Worm (Caenorhabditis elegans): ENCODE data around the gene ttr-14.

DNA sequence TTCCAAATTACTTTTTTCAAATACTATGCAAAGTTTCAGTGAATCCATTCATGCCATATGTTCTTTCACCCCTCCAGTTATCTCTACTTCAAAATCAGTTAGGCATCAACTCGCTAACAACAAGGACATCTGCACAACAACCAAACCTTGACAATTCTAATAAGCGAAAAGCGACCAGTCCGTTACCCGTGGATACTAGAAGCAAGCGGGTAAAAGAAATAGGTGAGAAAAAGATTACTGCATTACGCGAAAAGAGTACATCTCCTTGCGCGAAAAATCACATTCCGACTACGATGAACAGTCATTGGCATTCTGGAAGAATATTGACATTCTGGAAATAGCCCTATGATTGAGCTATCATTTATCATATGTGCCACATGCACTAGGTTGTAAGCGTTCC is 31.1 kb upstream of the ttr-14 start:
- TF ChIP-seq zip-5 (tag; optimal IDR thresholded peaks at IDR 0.05) (no peak), fkh-6 (tag; optimal IDR thresholded peaks at IDR 0.05) (no peak), ceh-24 (tag; optimal IDR thresholded peaks at IDR 0.05) (no peak), madf-2 (tag; optimal IDR thresholded peaks at IDR 0.05) (no peak), hlh-6 (tag; optimal IDR thresholded peaks at IDR 0.05) (no peak)

Measured in whole organism, late embryonic.